Worm (Caenorhabditis elegans): ENCODE measurements around the gene R04D3.4.

R04D3.4 gene

DNA sequence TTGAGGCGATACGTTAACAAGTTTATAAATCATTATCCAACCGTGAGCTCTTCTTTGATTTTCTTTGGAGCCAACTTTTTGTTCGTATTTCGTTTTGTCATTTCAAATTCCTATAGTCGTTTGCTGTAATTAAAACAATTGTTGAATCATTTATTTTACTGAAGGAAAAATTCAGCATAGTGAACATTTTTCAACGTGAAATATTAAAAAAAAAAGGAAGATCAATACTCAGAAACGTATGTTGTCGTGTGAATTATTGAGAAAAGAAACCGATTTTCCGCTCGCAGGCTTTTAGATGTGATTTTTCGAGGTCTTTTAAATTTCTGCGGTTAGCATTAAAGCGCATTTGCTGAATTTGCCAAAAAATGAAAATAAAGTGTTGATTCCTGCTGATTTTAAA lies 9.7 kb downstream of the R04D3.4 start, which contains the start of gene phf-33:
phf-33 (minus strand) TSS at position 101 of the 400 bp plus-strand sequence.
- no peak for TF ChIP-seq egl-13 (tag; optimal IDR thresholded peaks at IDR 0.05)
- TF ChIP-seq sup-37 (GFP tag; optimal IDR thresholded peaks at IDR 0.05), result no peak
- TF ChIP-seq nhr-77 (tag; optimal IDR thresholded peaks at IDR 0.05), result no peak
- no peak for TF ChIP-seq snpc-4 (tag; optimal IDR thresholded peaks at IDR 0.05)
- no peak for TF ChIP-seq nhr-71 (tag; optimal IDR thresholded peaks at IDR 0.05)
- TF ChIP-seq nhr-20 (tag; optimal IDR thresholded peaks at IDR 0.05), result no peak
- no peak for TF ChIP-seq lin-39 (tag; optimal IDR thresholded peaks at IDR 0.05)
- TF ChIP-seq pqm-1 (tag; optimal IDR thresholded peaks at IDR 0.05), result no peak
- TF ChIP-seq isw-1 (GFP tag; IDR thresholded peaks at IDR 0.05), result no peak
- no peak for TF ChIP-seq hpl-2 (GFP tag; optimal IDR thresholded peaks at IDR 0.05)

DNA sequence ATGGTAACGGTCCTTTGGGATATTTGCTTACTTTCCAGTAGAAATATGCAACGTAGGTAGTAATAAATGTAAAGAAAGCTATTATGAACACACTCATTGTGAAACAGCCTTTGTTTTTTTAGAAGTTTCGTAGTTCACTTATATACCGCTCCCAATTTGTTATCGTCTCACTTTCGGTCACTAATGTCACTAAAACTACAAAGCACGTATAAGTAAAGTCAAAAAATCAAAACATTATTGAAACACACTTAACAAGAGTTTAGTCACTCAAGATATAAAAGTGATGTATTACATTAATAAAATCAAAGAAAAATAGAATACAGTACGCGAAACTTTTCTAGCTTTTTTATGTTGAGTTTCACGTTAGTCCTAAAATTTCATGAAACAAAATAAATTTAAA lies 14.5 kb downstream of the R04D3.4 start, which contains the start of gene cyp-14A3:
cyp-14A3 (minus strand) TSS at position 101 of the 400 bp plus-strand sequence.
- TF ChIP-seq unc-130 (tag; optimal IDR thresholded peaks at IDR 0.05) (no peak), nhr-76 (tag; optimal IDR thresholded peaks at IDR 0.05) (no peak), ets-5 (GFP tag; IDR thresholded peaks at IDR 0.05) (no peak), skn-1 (tag; optimal IDR thresholded peaks at IDR 0.05) (no peak), sup-37 (GFP tag; optimal IDR thresholded peaks at IDR 0.05) (no peak), lir-3 (tag; optimal IDR thresholded peaks at IDR 0.05; ENCODE audit: poor library complexity) (no peak), vab-15 (tag; optimal IDR thresholded peaks at IDR 0.05) (no peak), blmp-1 (tag; optimal IDR thresholded peaks at IDR 0.05) (no peak), fkh-4 (tag; optimal IDR thresholded peaks at IDR 0.05; ENCODE audit: borderline replicate concordance) (no peak), mef-2 (tag; optimal IDR thresholded peaks at IDR 0.05) (no peak)

DNA sequence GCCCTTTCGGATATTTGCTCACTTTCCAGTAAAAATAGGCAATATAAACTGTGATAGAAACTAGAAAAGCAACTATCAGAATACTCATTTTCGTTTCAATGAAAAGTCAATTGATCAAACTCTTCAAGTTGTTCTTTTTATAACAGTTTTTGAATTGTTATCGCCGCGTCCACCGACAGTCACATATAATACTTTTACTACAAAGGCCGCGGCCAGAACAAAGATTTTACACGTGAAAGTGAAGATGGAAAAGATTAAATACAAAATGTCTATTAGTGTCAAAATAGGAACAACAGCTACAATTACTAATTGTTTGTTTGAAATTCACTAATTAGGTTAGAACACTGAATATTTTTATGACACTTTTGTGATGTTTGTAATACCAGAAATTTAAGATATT lies 19.0 kb downstream of the R04D3.4 start, which contains the start of gene cyp-14A2:
cyp-14A2 (minus strand) TSS at position 101 of the 400 bp plus-strand sequence.
- TF ChIP-seq F16B12.6 (tag; optimal IDR thresholded peaks at IDR 0.05), result no peak
- peak; percentile 31 for TF ChIP-seq blmp-1 (tag; optimal IDR thresholded peaks at IDR 0.05)

- peak; percentile 45 for TF ChIP-seq nhr-85 (tag)
- no peak for TF ChIP-seq lsy-2 (tag; optimal IDR thresholded peaks at IDR 0.05)
- TF ChIP-seq nhr-20 (tag; optimal IDR thresholded peaks at IDR 0.05), result peak; percentile 43
- peak in 3 of 6 experiments; percentile 35 to 56 (median 48) for TF ChIP-seq elt-3 (tag; optimal IDR thresholded peaks at IDR 0.05)
These were observed 21.4 kb downstream of the R04D3.4 start, which contains the start of gene cyp-14A1 for ce11 chrX:13267230-13267629. TSS of gene cyp-14A1 (minus strand) at chrX:13267355.

DNA sequence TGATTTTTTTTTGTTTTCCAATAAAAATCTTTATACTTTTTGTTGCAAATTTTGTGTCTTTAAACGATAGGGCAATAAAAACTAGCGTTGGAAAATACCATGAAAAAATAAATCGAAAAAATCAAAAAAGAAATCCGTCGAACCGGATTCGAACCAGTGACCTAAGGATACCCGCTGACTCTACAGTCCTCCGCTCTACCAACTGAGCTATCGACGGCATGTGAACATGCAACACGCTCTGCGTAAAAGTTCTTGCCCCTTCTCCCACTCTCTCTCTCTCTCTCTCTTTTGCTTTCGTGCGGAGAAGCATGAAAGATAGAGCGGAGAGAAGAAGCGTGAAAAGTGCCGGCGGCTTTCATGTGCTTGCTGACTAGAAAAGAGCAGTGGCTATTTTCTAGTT lies 24.1 kb downstream of the R04D3.4 start:
- TF ChIP-seq C04F5.9 (tag; optimal IDR thresholded peaks at IDR 0.05) (no peak), blmp-1 (tag; optimal IDR thresholded peaks at IDR 0.05) (no peak), Y116A8C.19 (tag; optimal IDR thresholded peaks at IDR 0.05; ENCODE audit: borderline replicate concordance) (no peak), lin-14 (GFP tag; optimal IDR thresholded peaks at IDR 0.05) (peak; percentile 52), rnt-1 (tag; optimal IDR thresholded peaks at IDR 0.05) (peak; percentile 73), efl-3 (GFP tag; optimal IDR thresholded peaks at IDR 0.05) (no peak), ztf-4 (tag; optimal IDR thresholded peaks at IDR 0.05) (no peak), snpc-4 (tag; optimal IDR thresholded peaks at IDR 0.05) (no peak), elt-3 (tag; optimal IDR thresholded peaks at IDR 0.05) (no peak), sup-37 (GFP tag; optimal IDR thresholded peaks at IDR 0.05) (no peak), unc-62 (GFP tag; optimal IDR thresholded peaks at IDR 0.05) (no peak), egl-13 (tag; optimal IDR thresholded peaks at IDR 0.05) (no peak), lin-35 (GFP tag; optimal IDR thresholded peaks at IDR 0.05) (peak in 1 of 2 experiments; percentile 50), lin-13 (GFP tag; optimal IDR thresholded peaks at IDR 0.05) (no peak), nhr-19 (GFP tag; conservative IDR thresholded peaks at IDR 0.05) (peak; percentile 72), nhr-12 (tag; optimal IDR thresholded peaks at IDR 0.05) (no peak), dsc-1 (tag; optimal IDR thresholded peaks at IDR 0.05) (peak; percentile 79), nhr-11 (tag; optimal IDR thresholded peaks at IDR 0.05) (no peak), swsn-7 (tag; optimal IDR thresholded peaks at IDR 0.05) (peak; percentile 61), ceh-90 (tag; optimal IDR thresholded peaks at IDR 0.05) (no peak), ces-1 (GFP tag; optimal IDR thresholded peaks at IDR 0.05) (no peak), grh-1 (GFP tag; IDR thresholded peaks at IDR 0.05) (no peak), zag-1 (tag; optimal IDR thresholded peaks at IDR 0.05) (no peak), fkh-4 (tag; optimal IDR thresholded peaks at IDR 0.05; ENCODE audit: borderline replicate concordance) (no peak), jun-1 (tag; optimal IDR thresholded peaks at IDR 0.05) (peak; percentile 54), nhr-90 (tag; optimal IDR thresholded peaks at IDR 0.05; ENCODE audit: poor library complexity) (peak; percentile 27), alr-1 (tag; optimal IDR thresholded peaks at IDR 0.05; ENCODE audit: borderline replicate concordance) (no peak), tbx-2 (tag; optimal IDR thresholded peaks at IDR 0.05) (peak; percentile 27), isw-1 (GFP tag; IDR thresholded peaks at IDR 0.05) (peak; percentile 16)

All from whole organism, L1 larva.